Worm (Caenorhabditis elegans): Measurements from ENCODE around the gene T21B4.3.

The T21B4.3 gene

ce11 chrII:12494556-12495131, 2.2 kb downstream of the T21B4.3 start, which contains the start of gene col-85 (continued):
- TF ChIP-seq lim-6 (tag; optimal IDR thresholded peaks at IDR 0.05) (peak; percentile 84), hlh-8 (tag; optimal IDR thresholded peaks at IDR 0.05) (peak; percentile 90), lin-11 (tag; optimal IDR thresholded peaks at IDR 0.05) (peak; percentile 87), ztf-16 (tag; optimal IDR thresholded peaks at IDR 0.05) (peak; percentile 95), tbx-7 (tag; optimal IDR thresholded peaks at IDR 0.05) (peak; percentile 43), sox-2 (GFP tag; IDR thresholded peaks at IDR 0.05) (peak; percentile 92), ama-1 (optimal IDR thresholded peaks at IDR 0.05) (no peak), K09A11.1 (tag; optimal IDR thresholded peaks at IDR 0.05; ENCODE audit: insufficient read depth) (peak; percentile 88), pha-2 (tag; optimal IDR thresholded peaks at IDR 0.05) (peak; percentile 94), fax-1 (tag; optimal IDR thresholded peaks at IDR 0.05) (peak; percentile 88), ceh-34 (tag; optimal IDR thresholded peaks at IDR 0.05) (peak; percentile 92), che-1 (tag; optimal IDR thresholded peaks at IDR 0.05) (peak; percentile 93), sox-4 (tag; optimal IDR thresholded peaks at IDR 0.05) (peak; percentile 97), pat-9 (tag; optimal IDR thresholded peaks at IDR 0.05) (peak; percentile 94), ceh-2 (tag; optimal IDR thresholded peaks at IDR 0.05) (peak; percentile 88), ceh-18 (tag; optimal IDR thresholded peaks at IDR 0.05) (peak; percentile 86), ceh-19 (GFP tag; optimal IDR thresholded peaks at IDR 0.05) (peak; percentile 94), pax-1 (tag; optimal IDR thresholded peaks at IDR 0.05) (no peak), ceh-48 (tag; optimal IDR thresholded peaks at IDR 0.05) (peak; percentile 86), Y22D7AL.16 (tag; optimal IDR thresholded peaks at IDR 0.05) (peak; percentile 94), ref-2 (tag; optimal IDR thresholded peaks at IDR 0.05) (peak; percentile 89), npax-4 (tag; optimal IDR thresholded peaks at IDR 0.05) (peak; percentile 88), C08G9.2 (tag; optimal IDR thresholded peaks at IDR 0.05) (peak; percentile 87), mec-3 (tag; optimal IDR thresholded peaks at IDR 0.05; ENCODE audit: borderline replicate concordance) (peak; percentile 75), eyg-1 (tag; optimal IDR thresholded peaks at IDR 0.05) (peak; percentile 68)

- TF ChIP-seq npax-4 (tag; optimal IDR thresholded peaks at IDR 0.05) (no peak), nfya-1 (tag; optimal IDR thresholded peaks at IDR 0.05) (no peak), pha-4 (tag; optimal IDR thresholded peaks at IDR 0.05) (no peak), ceh-14 (tag; optimal IDR thresholded peaks at IDR 0.05) (no peak), syd-9 (tag; optimal IDR thresholded peaks at IDR 0.05) (no peak), sdc-2 (tag; optimal IDR thresholded peaks at IDR 0.05) (no peak), pros-1 (tag; optimal IDR thresholded peaks at IDR 0.05) (no peak), zip-5 (tag; optimal IDR thresholded peaks at IDR 0.05) (no peak), ceh-22 (tag; optimal IDR thresholded peaks at IDR 0.05) (no peak), madf-2 (tag; optimal IDR thresholded peaks at IDR 0.05) (no peak), unc-42 (tag; optimal IDR thresholded peaks at IDR 0.05) (no peak), tbx-7 (tag; optimal IDR thresholded peaks at IDR 0.05) (no peak)
Measured at ce11 chrII:12494067-12494477, 2.8 kb downstream of the T21B4.3 start.

ce11 chrII:12491936-12492335, 4.9 kb downstream of the T21B4.3 start, which contains the start of gene srz-6:
srz-6 (plus strand) TSS chrII:12492236.
- TF ChIP-seq fkh-6 (tag; optimal IDR thresholded peaks at IDR 0.05) (no peak), tbx-7 (tag; optimal IDR thresholded peaks at IDR 0.05) (no peak), unc-86 (tag; optimal IDR thresholded peaks at IDR 0.05) (no peak), F13H6.1 (tag; optimal IDR thresholded peaks at IDR 0.05) (no peak), unc-42 (tag; optimal IDR thresholded peaks at IDR 0.05) (no peak), hlh-13 (GFP tag; optimal IDR thresholded peaks at IDR 0.05) (no peak), unc-55 (GFP tag; optimal IDR thresholded peaks at IDR 0.05) (no peak), ceh-30 (tag; optimal IDR thresholded peaks at IDR 0.05) (no peak), sdc-2 (tag; optimal IDR thresholded peaks at IDR 0.05) (no peak), pha-2 (tag; optimal IDR thresholded peaks at IDR 0.05) (no peak), ceh-31 (tag; optimal IDR thresholded peaks at IDR 0.05) (no peak), ceh-14 (tag; optimal IDR thresholded peaks at IDR 0.05) (no peak), unc-3 (GFP tag; conservative IDR thresholded peaks at IDR 0.05) (no peak), unc-3 (tag; optimal IDR thresholded peaks at IDR 0.05) (no peak), C38D4.7 (GFP tag; optimal IDR thresholded peaks at IDR 0.05) (no peak), dmd-4 (tag; optimal IDR thresholded peaks at IDR 0.05; ENCODE audit: borderline replicate concordance) (no peak), lim-6 (tag; optimal IDR thresholded peaks at IDR 0.05) (no peak), Y22D7AL.16 (tag; optimal IDR thresholded peaks at IDR 0.05) (no peak), sox-2 (GFP tag; IDR thresholded peaks at IDR 0.05) (no peak)
